Worm (Caenorhabditis elegans): Measurements from ENCODE around the gene srh-133.

ce11 chrV:17962500-17962899, 51.5 kb downstream of the srh-133 start:
- TF ChIP-seq nhr-11 (tag; optimal IDR thresholded peaks at IDR 0.05) (no peak), madf-9 (GFP tag; conservative IDR thresholded peaks at IDR 0.05) (no peak), mdt-29 (GFP tag; IDR thresholded peaks at IDR 0.05) (no peak), lir-3 (tag; optimal IDR thresholded peaks at IDR 0.05) (no peak), T20F7.1 (GFP tag; optimal IDR thresholded peaks at IDR 0.05) (no peak), nhr-28 (tag; optimal IDR thresholded peaks at IDR 0.05) (no peak), ceh-20 (GFP tag; IDR thresholded peaks at IDR 0.05) (no peak), R02D3.7 (tag; optimal IDR thresholded peaks at IDR 0.05) (no peak), fkh-10 (GFP tag; optimal IDR thresholded peaks at IDR 0.05) (no peak)

Data from whole organism, L4 larva.